Worm (Caenorhabditis elegans) whole organism, L1 larva: ENCODE measurements around the gene col-129.

Source experiments
- C04F5.9 ChIP-seq: sonication (generic microtip); optimal IDR thresholded peaks from 2 replicates; lab custom pipeline; 2016; ENCODE audit warnings: missing genetic modification characterization, missing compliant biosample characterization
- C16A3.4 ChIP-seq: fragments of 150-350 bp; optimal IDR thresholded peaks from 2 replicates; lab custom pipeline; 2014; ENCODE audit warnings: missing biosample characterization, missing genetic modification characterization
- C34B4.2 ChIP-seq: sonication (generic microtip); optimal IDR thresholded peaks from 2 replicates; lab custom pipeline; 2017; ENCODE audit warnings: mild to moderate bottlenecking, missing genetic modification characterization, missing compliant biosample characterization
- F16B12.6 ChIP-seq: fragments of 150-350 bp; optimal IDR thresholded peaks from 2 replicates; lab custom pipeline; 2014; ENCODE audit warnings: missing biosample characterization, missing genetic modification characterization
- aly-2 ChIP-seq: fragments of 150-350 bp; optimal IDR thresholded peaks from 2 replicates; lab custom pipeline; 2014; ENCODE audit warnings: missing biosample characterization, missing genetic modification characterization
- ceh-82 ChIP-seq, 3 experiments: fragments of 150-350 bp in 1 of 3; sonication (generic microtip) in 2 of 3; optimal IDR thresholded peaks; 2 replicates each; lab custom pipeline; 2014 to 2017; ENCODE audit warnings: missing biosample characterization in 3 of 3, missing genetic modification characterization in 3 of 3
- ceh-88 ChIP-seq: fragments of 200-800 bp; sonication (Bioruptor generic); IDR thresholded peaks from 2 replicates; pipeline ENCODE4 v1.3.6; 2022; ENCODE audit warnings: missing genetic modification characterization, missing compliant biosample characterization
- dsc-1 ChIP-seq: sonication (generic microtip); optimal IDR thresholded peaks from 2 replicates; lab custom pipeline; 2016; ENCODE audit warnings: mild to moderate bottlenecking, missing genetic modification characterization, missing compliant biosample characterization
- efl-1 ChIP-seq, 4 experiments: fragments of 150-350 bp; optimal IDR thresholded peaks in 3 of 4; peaks in 1 of 4; 1 replicate in 1 of 4; 2 replicates in 3 of 4; lab custom pipeline; 2014; ENCODE audit warnings: missing biosample characterization in 2 of 4, missing genetic modification characterization in 2 of 4, missing genetic modification reagents in 2 of 4
- efl-3 ChIP-seq: fragments of 200-800 bp; sonication (Bioruptor generic); optimal IDR thresholded peaks from 2 replicates; lab custom pipeline; 2018; ENCODE audit warnings: mild to moderate bottlenecking, missing genetic modification characterization, missing compliant biosample characterization
- egl-27 ChIP-seq, 2 experiments: fragments of 150-350 bp in 1 of 2; sonication (generic microtip); optimal IDR thresholded peaks; 3 replicates each; lab custom pipeline; 2017 to 2018; ENCODE audit warnings: missing biosample characterization in 2 of 2, missing genetic modification characterization in 2 of 2, missing genetic modification reagents in 2 of 2
- elt-2 ChIP-seq: sonication (generic microtip); optimal IDR thresholded peaks from 2 replicates; lab custom pipeline; 2016; ENCODE audit warnings: missing genetic modification characterization, mild to moderate bottlenecking, inconsistent platforms, missing compliant biosample characterization, missing genetic modification reagents
- fkh-4 ChIP-seq: sonication (generic microtip); optimal IDR thresholded peaks from 2 replicates; lab custom pipeline; 2016; ENCODE audit warnings: missing compliant biosample characterization, missing genetic modification characterization, borderline replicate concordance
- fkh-8 ChIP-seq: sonication (generic microtip); optimal IDR thresholded peaks from 2 replicates; lab custom pipeline; 2016; ENCODE audit warnings: mild to moderate bottlenecking, missing genetic modification characterization, missing compliant biosample characterization
- fos-1 ChIP-seq: fragments of 150-350 bp; optimal IDR thresholded peaks from 2 replicates; lab custom pipeline; 2014; ENCODE audit warnings: missing biosample characterization, missing genetic modification characterization
- hlh-17 ChIP-seq: fragments of 200-800 bp; sonication (Bioruptor generic); optimal IDR thresholded peaks from 2 replicates; lab custom pipeline; 2018; ENCODE audit warnings: missing genetic modification characterization, mild to moderate bottlenecking, missing compliant biosample characterization, moderate library complexity, borderline replicate concordance
- hpl-2 ChIP-seq: fragments of 150-350 bp; optimal IDR thresholded peaks from 2 replicates; lab custom pipeline; 2014; ENCODE audit warnings: missing biosample characterization, missing genetic modification reagents, missing genetic modification characterization
- irx-1 ChIP-seq: sonication (generic microtip); optimal IDR thresholded peaks from 2 replicates; lab custom pipeline; 2016; ENCODE audit warnings: missing genetic modification characterization, missing compliant biosample characterization
- lin-13 ChIP-seq: fragments of 150-350 bp; optimal IDR thresholded peaks from 2 replicates; lab custom pipeline; 2014; ENCODE audit warnings: missing biosample characterization, missing genetic modification reagents, missing genetic modification characterization
- lin-35 ChIP-seq, 2 experiments: fragments of 150-350 bp; optimal IDR thresholded peaks; 2 replicates each; lab custom pipeline; 2014; ENCODE audit warnings: missing biosample characterization in 2 of 2, missing genetic modification characterization in 2 of 2, missing genetic modification reagents in 2 of 2
- lir-3 ChIP-seq: sonication (generic microtip); optimal IDR thresholded peaks from 2 replicates; lab custom pipeline; 2016; ENCODE audit warnings: mild to moderate bottlenecking, missing genetic modification characterization, moderate library complexity, missing compliant biosample characterization; ENCODE audit not compliant: poor library complexity
- lsy-2 ChIP-seq, 2 experiments: fragments of 150-350 bp; optimal IDR thresholded peaks; 2 replicates each; lab custom pipeline; 2014; ENCODE audit warnings: missing biosample characterization in 2 of 2, missing genetic modification characterization in 2 of 2
- mab-9 ChIP-seq: fragments of 200-800 bp; sonication (Bioruptor generic); IDR thresholded peaks from 2 replicates; pipeline ENCODE4 v1.3.6; 2022; ENCODE audit warnings: missing genetic modification reagents, missing genetic modification characterization, missing compliant biosample characterization
- nhr-11 ChIP-seq: fragments of 150-350 bp; optimal IDR thresholded peaks from 2 replicates; lab custom pipeline; 2014; ENCODE audit warnings: missing biosample characterization, missing genetic modification characterization
- nhr-19 ChIP-seq: fragments of 200-800 bp; sonication (Bioruptor generic); conservative IDR thresholded peaks from 2 replicates; pipeline ENCODE4 v1.3.6; 2022; ENCODE audit warnings: missing genetic modification characterization, missing compliant biosample characterization
- nhr-20 ChIP-seq: sonication (generic microtip); optimal IDR thresholded peaks from 2 replicates; lab custom pipeline; 2016; ENCODE audit warnings: mild to moderate bottlenecking, missing genetic modification characterization, missing compliant biosample characterization
- nhr-237 ChIP-seq: fragments of 150-350 bp; optimal IDR thresholded peaks from 2 replicates; lab custom pipeline; 2014; ENCODE audit warnings: missing biosample characterization, missing genetic modification characterization
- nhr-28 ChIP-seq: fragments of 150-350 bp; optimal IDR thresholded peaks from 2 replicates; lab custom pipeline; 2014; ENCODE audit warnings: missing biosample characterization, missing genetic modification characterization
- nhr-71 ChIP-seq: sonication (generic microtip); optimal IDR thresholded peaks from 2 replicates; lab custom pipeline; 2016; ENCODE audit warnings: mild to moderate bottlenecking, missing genetic modification characterization, moderate library complexity, missing compliant biosample characterization
- nhr-77 ChIP-seq: fragments of 150-350 bp; optimal IDR thresholded peaks from 2 replicates; lab custom pipeline; 2014; ENCODE audit warnings: missing biosample characterization, missing genetic modification characterization
- nhr-84 ChIP-seq: sonication (generic microtip); optimal IDR thresholded peaks from 2 replicates; lab custom pipeline; 2017; ENCODE audit warnings: missing biosample characterization, missing genetic modification characterization
- nhr-85 ChIP-seq: sonication (generic microtip); peaks from one replicate; lab custom pipeline; 2016; ENCODE audit warnings: missing genetic modification characterization, inconsistent platforms, missing compliant biosample characterization
- pqm-1 ChIP-seq: sonication (generic microtip); optimal IDR thresholded peaks from 3 replicates; lab custom pipeline; 2017; ENCODE audit warnings: missing biosample characterization, missing genetic modification characterization
- rnt-1 ChIP-seq: sonication (generic microtip); optimal IDR thresholded peaks from 2 replicates; lab custom pipeline; 2016; ENCODE audit warnings: mild to moderate bottlenecking, missing genetic modification characterization, moderate library complexity, missing compliant biosample characterization
- skn-1 ChIP-seq: fragments of 150-350 bp; optimal IDR thresholded peaks from 2 replicates; lab custom pipeline; 2014; ENCODE audit warnings: missing biosample characterization, missing genetic modification characterization
- snpc-4 ChIP-seq: fragments of 150-350 bp; optimal IDR thresholded peaks from 2 replicates; lab custom pipeline; 2014; ENCODE audit warnings: missing biosample characterization, missing genetic modification characterization
- sox-4 ChIP-seq: sonication (generic microtip); optimal IDR thresholded peaks from 2 replicates; lab custom pipeline; 2016; ENCODE audit warnings: missing genetic modification characterization, missing compliant biosample characterization
- sptf-1 ChIP-seq: fragments of 150-350 bp; optimal IDR thresholded peaks from 2 replicates; lab custom pipeline; 2014; ENCODE audit warnings: missing biosample characterization, missing genetic modification characterization
- tbx-2 ChIP-seq: sonication (generic microtip); optimal IDR thresholded peaks from 2 replicates; lab custom pipeline; 2016; ENCODE audit warnings: missing genetic modification characterization, missing compliant biosample characterization
- unc-130 ChIP-seq: fragments of 150-350 bp; optimal IDR thresholded peaks from 2 replicates; lab custom pipeline; 2017; ENCODE audit warnings: missing biosample characterization, missing genetic modification characterization, inconsistent platforms
- unc-62 ChIP-seq: fragments of 150-350 bp; optimal IDR thresholded peaks from 2 replicates; lab custom pipeline; 2014; ENCODE audit warnings: missing biosample characterization, missing genetic modification reagents, missing genetic modification characterization
- unc-86 ChIP-seq: sonication (generic microtip); optimal IDR thresholded peaks from 2 replicates; lab custom pipeline; 2016; ENCODE audit warnings: missing genetic modification characterization, missing compliant biosample characterization
- unc-98 ChIP-seq: fragments of 200-800 bp; sonication (Bioruptor generic); IDR thresholded peaks from 2 replicates; pipeline ENCODE4 v1.3.6; 2022; ENCODE audit warnings: missing genetic modification characterization, missing compliant biosample characterization
- zip-4 ChIP-seq: fragments of 200-800 bp; sonication (Bioruptor generic); optimal IDR thresholded peaks from 2 replicates; lab custom pipeline; 2018; ENCODE audit warnings: mild to moderate bottlenecking, missing genetic modification characterization, moderate library complexity, missing compliant biosample characterization

Gene col-129

ce11 chrIV:12084587-12084986 lies 25.7 kb downstream of the col-129 start:
- TF ChIP-seq unc-98 (no peak), nhr-11 (no peak), elt-2 (no peak), dsc-1 (tag; lab: Kevin White, UChicago) (no peak), rnt-1 (tag; lab: Kevin White, UChicago) (no peak), nhr-77 (no peak), fos-1 (tag; lab: Kevin White, UChicago) (no peak), irx-1 (tag; lab: Kevin White, UChicago) (no peak), nhr-84 (tag; lab: Kevin White, UChicago) (no peak), mab-9 (GFP tag; lab: Robert Waterston, UW) (no peak), C04F5.9 (tag; lab: Kevin White, UChicago) (no peak), nhr-85 (tag; lab: Kevin White, UChicago) (no peak), unc-62 (GFP tag; lab: Kevin White, UChicago) (no peak), sox-4 (tag; lab: Kevin White, UChicago) (no peak), nhr-71 (tag; lab: Kevin White, UChicago) (no peak), pqm-1 (tag; lab: Kevin White, UChicago) (no peak), C16A3.4 (tag; lab: Kevin White, UChicago) (no peak), hpl-2 (GFP tag; lab: Kevin White, UChicago) (no peak), efl-1 (optimal IDR thresholded peaks at IDR 0.05; lab: Kevin White, UChicago) (no peak), efl-1 (GFP tag; optimal IDR thresholded peaks at IDR 0.05 in 1 of 2; lab: Kevin White, UChicago) (no peak), unc-130 (tag; lab: Kevin White, UChicago) (no peak)

- no peak for TF ChIP-seq hlh-17 (GFP tag; lab: Kevin White, UChicago)
- TF ChIP-seq efl-1 (optimal IDR thresholded peaks at IDR 0.05; lab: Kevin White, UChicago) = no peak
- TF ChIP-seq efl-1 (GFP tag; optimal IDR thresholded peaks at IDR 0.05 in 1 of 2; lab: Kevin White, UChicago) = peak in 1 of 2 experiments; percentile 64
Measured at ce11 chrIV:12084178-12084577, 26.1 kb downstream of the col-129 start, which contains the start of gene repo-1. repo-1 (plus strand) TSS chrIV:12084478.

ce11 chrIV:12080807-12081206 lies 29.4 kb downstream of the col-129 start:
- TF ChIP-seq efl-1 (optimal IDR thresholded peaks at IDR 0.05; lab: Kevin White, UChicago) = no peak
- peak in 1 of 2 experiments; percentile 91 for TF ChIP-seq efl-1 (GFP tag; optimal IDR thresholded peaks at IDR 0.05 in 1 of 2; lab: Kevin White, UChicago)
- no peak for TF ChIP-seq snpc-4
- TF ChIP-seq lin-35 (GFP tag; optimal IDR thresholded peaks at IDR 0.05; lab: Kevin White, UChicago) = no peak
- TF ChIP-seq elt-2 = no peak
- TF ChIP-seq fkh-8 (tag; lab: Kevin White, UChicago) = no peak
- TF ChIP-seq F16B12.6 (tag; lab: Kevin White, UChicago) = no peak
- no peak for TF ChIP-seq nhr-28
- no peak for TF ChIP-seq egl-27 (tag; optimal IDR thresholded peaks at IDR 0.05; lab: Kevin White, UChicago)
- no peak for TF ChIP-seq ceh-82 (tag; optimal IDR thresholded peaks at IDR 0.05; lab: Kevin White, UChicago)

- TF ChIP-seq hpl-2 (GFP tag; lab: Kevin White, UChicago) = no peak
- peak; percentile 20 for TF ChIP-seq F16B12.6 (tag; lab: Kevin White, UChicago)
- TF ChIP-seq nhr-11 = no peak
- TF ChIP-seq unc-98 = no peak
- no peak for TF ChIP-seq zip-4 (GFP tag; lab: Kevin White, UChicago)
- no peak for TF ChIP-seq unc-86 (tag; lab: Kevin White, UChicago)
- TF ChIP-seq nhr-237 (tag; lab: Kevin White, UChicago) = no peak
- TF ChIP-seq aly-2 (tag; lab: Kevin White, UChicago) = no peak
- peak in 1 of 3 experiments; percentile 22 for TF ChIP-seq ceh-82 (tag; optimal IDR thresholded peaks at IDR 0.05; lab: Kevin White, UChicago)
- TF ChIP-seq nhr-19 (GFP tag; lab: Robert Waterston, UW) = no peak
- no peak for TF ChIP-seq C34B4.2 (tag; lab: Kevin White, UChicago)
- TF ChIP-seq lsy-2 (tag; optimal IDR thresholded peaks at IDR 0.05; lab: Kevin White, UChicago) = peak; percentile 29 to 72
- TF ChIP-seq unc-62 (GFP tag; lab: Kevin White, UChicago) = no peak
- TF ChIP-seq nhr-28 = no peak
- TF ChIP-seq lir-3 (tag; lab: Kevin White, UChicago) = no peak
- TF ChIP-seq fkh-8 (tag; lab: Kevin White, UChicago) = peak; percentile 21
- no peak for TF ChIP-seq fkh-4 (tag; lab: Kevin White, UChicago)
- TF ChIP-seq efl-3 (GFP tag; lab: Kevin White, UChicago) = no peak
- peak; percentile 38 for TF ChIP-seq nhr-20
- TF ChIP-seq sptf-1 (tag; lab: Kevin White, UChicago) = no peak
- TF ChIP-seq efl-1 (optimal IDR thresholded peaks at IDR 0.05; lab: Kevin White, UChicago) = peak; percentile 18 to 79
- TF ChIP-seq efl-1 (GFP tag; optimal IDR thresholded peaks at IDR 0.05 in 1 of 2; lab: Kevin White, UChicago) = peak; percentile 85 to 98
- peak; percentile 4 for TF ChIP-seq tbx-2
- TF ChIP-seq rnt-1 (tag; lab: Kevin White, UChicago) = no peak
- TF ChIP-seq lin-13 (GFP tag; lab: Kevin White, UChicago) = no peak
- TF ChIP-seq ceh-88 = no peak
- TF ChIP-seq skn-1 = peak; percentile 37
Measured at ce11 chrIV:12078907-12079523, 31.2 kb downstream of the col-129 start, which contains the start of gene lex-1. lex-1 (plus strand) TSS chrIV:12079473.
